Fruit fly (Drosophila melanogaster) whole organism: ENCODE data around the gene Jhbp6.
"Not testable (repeated sequence)": the region's sequence is repeated elsewhere in the genome, so short reads cannot be mapped to it uniquely, and the experiment has no call there.

Experiments used
- CG8478 ChIP-seq: fragments of >200 bp; optimal IDR thresholded peaks from 2 replicates; lab custom pipeline; 2018; ENCODE audit warnings: inconsistent platforms
- Dll ChIP-seq: fragments of >200 bp; optimal IDR thresholded peaks from 2 replicates; lab custom pipeline; 2017
- EcR ChIP-seq, 2 experiments: fragments of >200 bp; optimal IDR thresholded peaks; 2 replicates each; lab custom pipeline; 2017; ENCODE audit warnings: missing biosample characterization in 2 of 2, missing genetic modification characterization in 2 of 2, missing genetic modification reagents in 2 of 2
- pan ChIP-seq: fragments of >200 bp; optimal IDR thresholded peaks from 2 replicates; lab custom pipeline; 2017
- psq ChIP-seq: fragments of >200 bp; optimal IDR thresholded peaks from 2 replicates; lab custom pipeline; 2017
- usp ChIP-seq: fragments of >200 bp; optimal IDR thresholded peaks from 2 replicates; lab custom pipeline; 2017; ENCODE audit warnings: missing biosample characterization, missing genetic modification characterization, mixed read lengths

Jhbp6 gene

dm6 chr3L:22717137-22717767, 47.5 kb downstream of the Jhbp6 start, which contains the start of the genes ArfGAP3 and CG32452:
ArfGAP3 (minus strand) TSS chr3L:22717577.
CG32452 (plus strand) TSS chr3L:22717728.
- TF ChIP-seq EcR (GFP tag; optimal IDR thresholded peaks at IDR 0.05; lab: Kevin White, UChicago) (no peak), CG8478 (no peak), usp (no peak), pan (lab: Kevin White, UChicago) (no peak), Dll (lab: Kevin White, UChicago) (no peak), psq (lab: Kevin White, UChicago) (no peak)

dm6 chr3L:22720694-22721270, 51.0 kb downstream of the Jhbp6 start, which contains the start of gene mael:
mael (plus strand) TSS chr3L:22721203.
- not testable (repeated sequence) for TF ChIP-seq psq (lab: Kevin White, UChicago); pan (lab: Kevin White, UChicago); EcR (GFP tag; optimal IDR thresholded peaks at IDR 0.05; lab: Kevin White, UChicago)

- no peak for TF ChIP-seq EcR (GFP tag; optimal IDR thresholded peaks at IDR 0.05; lab: Kevin White, UChicago)
- TF ChIP-seq Dll (lab: Kevin White, UChicago): no peak
- TF ChIP-seq psq (lab: Kevin White, UChicago): no peak
These were observed 52.2 kb downstream of the Jhbp6 start, which contains the start of gene CG14451 for dm6 chr3L:22721991-22722390. CG14451 (minus strand) TSS chr3L:22722091.

- no peak for TF ChIP-seq pan (lab: Kevin White, UChicago)
- TF ChIP-seq Dll (lab: Kevin White, UChicago): no peak
- TF ChIP-seq usp: no peak
- no peak for TF ChIP-seq psq (lab: Kevin White, UChicago)
- TF ChIP-seq EcR (GFP tag; optimal IDR thresholded peaks at IDR 0.05; lab: Kevin White, UChicago): no peak
- TF ChIP-seq CG8478: no peak
These were observed 54.5 kb downstream of the Jhbp6 start for dm6 chr3L:22724046-22724771.

dm6 chr3L:22727739-22728335, 58.1 kb downstream of the Jhbp6 start, which contains the start of the genes CG14450 and CG11367:
CG14450 (minus strand) TSS chr3L:22727789.
CG11367 (plus strand) TSS chr3L:22728111.
- TF ChIP-seq CG8478 (no peak), usp (no peak), psq (lab: Kevin White, UChicago) (no peak), EcR (GFP tag; optimal IDR thresholded peaks at IDR 0.05; lab: Kevin White, UChicago) (no peak), pan (lab: Kevin White, UChicago) (no peak), Dll (lab: Kevin White, UChicago) (no peak)

- no peak for TF ChIP-seq Dll (lab: Kevin White, UChicago)
- no peak for TF ChIP-seq EcR (GFP tag; optimal IDR thresholded peaks at IDR 0.05; lab: Kevin White, UChicago)
- TF ChIP-seq psq (lab: Kevin White, UChicago): no peak
- TF ChIP-seq usp: no peak
- TF ChIP-seq CG8478: no peak
- TF ChIP-seq pan (lab: Kevin White, UChicago): no peak
These were observed 59.7 kb downstream of the Jhbp6 start, which contains the start of gene CG32454 for dm6 chr3L:22729466-22729865. CG32454 (plus strand) TSS chr3L:22729766.
